Fruit fly (Drosophila melanogaster): ENCODE data around the gene CG14696.

dm6 chr3R:10868427-10868962 is 16.3 kb downstream of the CG14696 start, which contains the start of the genes SelR and Tsp86D:
- TF ChIP-seq D1 (tag; optimal IDR thresholded peaks at IDR 0.05), result no peak
- no peak for TF ChIP-seq Ets98B (GFP tag; IDR thresholded peaks at IDR 0.05)
- no peak for TF ChIP-seq CG17806 (tag; optimal IDR thresholded peaks at IDR 0.05)
- no peak for TF ChIP-seq CG13204 (GFP tag; optimal IDR thresholded peaks at IDR 0.05)
- no peak for TF ChIP-seq Pif1B (GFP tag; optimal IDR thresholded peaks at IDR 0.05)
- no peak for TF ChIP-seq EcR (GFP tag; optimal IDR thresholded peaks at IDR 0.05)
- TF ChIP-seq gl (tag; optimal IDR thresholded peaks at IDR 0.05), result no peak
- no peak for TF ChIP-seq CG4496 (GFP tag; IDR thresholded peaks at IDR 0.05)
- no peak for TF ChIP-seq CG34367 (tag; optimal IDR thresholded peaks at IDR 0.05)
- TF ChIP-seq CG32121 (GFP tag; IDR thresholded peaks at IDR 0.05), result 0 out of 2 replicates have a peak, but pooled peaks have one; percentile 9
- no peak for TF ChIP-seq fd96Ca (GFP tag; IDR thresholded peaks at IDR 0.05)
- TF ChIP-seq CG15710 (tag; optimal IDR thresholded peaks at IDR 0.05), result no peak
- no peak for TF ChIP-seq CG12605 (GFP tag; IDR thresholded peaks at IDR 0.05)
- TF ChIP-seq CG8301 (tag; optimal IDR thresholded peaks at IDR 0.05), result no peak
